Fruit fly (Drosophila melanogaster): ENCODE data around the gene Dus1.

- TF ChIP-seq rn (GFP tag; IDR thresholded peaks at IDR 0.05) (peak; percentile 48; the same call in 1 of the 2 replicates), CG10348 (GFP tag; IDR thresholded peaks at IDR 0.05) (peak; percentile 79), CG8159 (tag; optimal IDR thresholded peaks at IDR 0.05) (peak; percentile 87), gl (tag; optimal IDR thresholded peaks at IDR 0.05) (no peak)
Observed at dm6 chr2L:297480-298284, 26.1 kb upstream of the Dus1 start, which contains the start of gene Pi3K21B.
